Worm (Caenorhabditis elegans) whole organism, late embryonic: ENCODE data around the gene hrpk-2.

Experiments
- ama-1 ChIP-seq: fragments of 150-350 bp; optimal IDR thresholded peaks from 2 replicates; lab custom pipeline; 2014
- nhr-232 ChIP-seq: sonication (generic microtip); optimal IDR thresholded peaks from 2 replicates; lab custom pipeline; 2016; ENCODE audit warnings: missing genetic modification characterization, missing compliant biosample characterization

ce11 chrIII:7978289-7978688 is 8.6 kb upstream of the hrpk-2 start:
- no peak for TF ChIP-seq ama-1 (lab: Kevin White, UChicago)
- no peak for TF ChIP-seq nhr-232 (tag; lab: Kevin White, UChicago)
